Worm (Caenorhabditis elegans) whole organism, L1 larva: ENCODE data around the gene try-10.

Experiments used
- irx-1 ChIP-seq: sonication (generic microtip); optimal IDR thresholded peaks from 2 replicates; lab custom pipeline; 2016; ENCODE audit warnings: missing genetic modification characterization, missing compliant biosample characterization
- ztf-11 ChIP-seq, 2 experiments: sonication (generic microtip); optimal IDR thresholded peaks; 2 replicates each; lab custom pipeline; 2016 to 2017; ENCODE audit warnings: missing genetic modification characterization in 2 of 2, missing biosample characterization in 1 of 2, missing compliant biosample characterization in 1 of 2

DNA sequence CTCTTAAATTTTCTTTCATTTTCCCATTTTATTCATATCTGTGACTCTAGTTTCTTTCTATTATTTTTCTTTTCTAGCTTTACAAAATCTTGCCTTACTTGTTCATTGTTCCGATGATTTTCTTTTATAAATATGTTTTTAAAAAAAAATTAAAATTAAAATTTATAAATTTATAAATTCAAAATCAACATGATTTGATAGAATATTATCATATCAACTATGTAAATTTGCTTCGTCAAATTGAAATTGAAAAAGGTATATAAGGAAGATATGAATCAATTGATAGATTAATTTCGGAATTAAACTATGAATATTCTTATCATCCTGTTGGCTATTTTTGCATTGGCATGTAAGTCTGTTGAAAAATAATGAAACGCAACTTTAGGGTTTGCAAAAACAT is 20.2 kb upstream of the try-10 start, which contains the start of gene W07G4.1:
- TF ChIP-seq irx-1 (tag; lab: Kevin White, UChicago) (no peak), ztf-11 (tag; optimal IDR thresholded peaks at IDR 0.05; lab: Kevin White, UChicago) (no peak)
